Worm (Caenorhabditis elegans): Measurements from ENCODE around the gene C16D9.1.

Gene C16D9.1

DNA sequence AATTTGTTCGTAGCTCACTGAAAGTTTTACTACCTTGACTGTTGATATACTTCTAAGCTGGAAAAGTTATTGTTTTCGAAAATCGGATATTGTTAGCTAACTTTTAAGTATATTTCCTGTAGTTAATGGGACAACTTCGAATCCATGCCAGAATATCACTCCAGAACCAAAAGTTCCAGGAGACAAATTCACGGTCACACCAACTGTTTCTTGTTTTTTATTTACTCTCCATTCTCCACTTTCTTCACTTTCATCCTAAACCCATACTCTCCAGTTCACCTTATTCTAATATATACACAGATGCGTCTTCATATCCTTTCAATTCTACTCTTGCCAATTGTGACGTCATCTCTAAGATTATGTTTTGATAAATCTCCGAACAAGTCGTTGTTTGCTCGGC, at the start of gene C16D9.1:
Gene C16D9.1, plus strand, starts transcription at position 301 of the 400 bp plus-strand sequence.
- TF ChIP-seq unc-120 (tag; optimal IDR thresholded peaks at IDR 0.05; ENCODE audit: poor library complexity, severe bottlenecking) (no peak), mep-1 (tag; optimal IDR thresholded peaks at IDR 0.05) (no peak), nhr-2 (tag; optimal IDR thresholded peaks at IDR 0.05) (no peak), drap-1 (GFP tag; optimal IDR thresholded peaks at IDR 0.05) (no peak), ceh-39 (tag; optimal IDR thresholded peaks at IDR 0.05) (no peak), nhr-76 (tag; optimal IDR thresholded peaks at IDR 0.05) (no peak), sem-2 (GFP tag; optimal IDR thresholded peaks at IDR 0.05) (no peak), snpc-4 (tag; optimal IDR thresholded peaks at IDR 0.05) (no peak), nhr-12 (tag; optimal IDR thresholded peaks at IDR 0.05) (no peak), zip-8 (tag; optimal IDR thresholded peaks at IDR 0.05) (no peak)

DNA sequence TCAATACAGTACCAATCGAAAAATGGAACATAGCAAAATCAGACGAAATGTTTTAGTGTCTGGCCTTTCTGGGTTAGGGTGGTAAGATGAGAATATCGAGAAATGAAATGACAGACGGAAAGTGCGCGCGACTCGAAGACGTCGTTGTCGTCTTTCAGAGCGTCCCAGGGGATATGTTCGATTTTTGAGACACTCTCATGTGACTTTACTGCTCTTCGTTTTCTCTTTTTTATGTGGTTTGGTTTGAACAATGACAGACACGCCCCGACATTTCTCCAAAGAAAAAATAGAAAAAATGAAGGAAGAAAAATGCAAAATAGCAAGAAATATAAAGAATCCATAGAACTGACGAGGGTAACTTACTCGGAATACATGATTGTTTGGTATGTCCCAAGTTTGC, 48.6 kb upstream of the C16D9.1 start:
- TF ChIP-seq cnd-1 (tag; optimal IDR thresholded peaks at IDR 0.05) (no peak), blmp-1 (tag; optimal IDR thresholded peaks at IDR 0.05) (no peak), ces-1 (GFP tag; optimal IDR thresholded peaks at IDR 0.05) (no peak), ceh-39 (tag; optimal IDR thresholded peaks at IDR 0.05) (no peak)

ce11 chrV:8211993-8212392, 47.1 kb upstream of the C16D9.1 start:
- TF ChIP-seq tbx-8 (GFP tag; optimal IDR thresholded peaks at IDR 0.05) = no peak
- TF ChIP-seq lsy-2 (tag; optimal IDR thresholded peaks at IDR 0.05) = no peak
- no peak for TF ChIP-seq pha-4 (tag; optimal IDR thresholded peaks at IDR 0.05)
- TF ChIP-seq lin-13 (tag; optimal IDR thresholded peaks at IDR 0.05) = no peak
- no peak for TF ChIP-seq unc-62 (GFP tag; optimal IDR thresholded peaks at IDR 0.05)
- no peak for TF ChIP-seq blmp-1 (tag; optimal IDR thresholded peaks at IDR 0.05)
- no peak for TF ChIP-seq sptf-1 (tag; optimal IDR thresholded peaks at IDR 0.05)
- no peak for TF ChIP-seq snpc-4 (tag; optimal IDR thresholded peaks at IDR 0.05)
- TF ChIP-seq ham-2 (GFP tag; optimal IDR thresholded peaks at IDR 0.05) = no peak
- TF ChIP-seq unc-39 (tag; optimal IDR thresholded peaks at IDR 0.05) = no peak
- TF ChIP-seq bed-3 (GFP tag; optimal IDR thresholded peaks at IDR 0.05) = no peak
- TF ChIP-seq unc-120 (tag; optimal IDR thresholded peaks at IDR 0.05; ENCODE audit: poor library complexity, severe bottlenecking) = no peak
- TF ChIP-seq elt-1 (tag; optimal IDR thresholded peaks at IDR 0.05; ENCODE audit: borderline replicate concordance, insufficient read depth) = no peak
- no peak for TF ChIP-seq mab-5 (tag; optimal IDR thresholded peaks at IDR 0.05)
- TF ChIP-seq hlh-1 (tag; optimal IDR thresholded peaks at IDR 0.05) = no peak
- no peak for TF ChIP-seq nhr-28 (tag; optimal IDR thresholded peaks at IDR 0.05)

ce11 chrV:8212816-8213215, 46.3 kb upstream of the C16D9.1 start:
- no peak for TF ChIP-seq ham-2 (GFP tag; optimal IDR thresholded peaks at IDR 0.05)
- TF ChIP-seq lin-32 (GFP tag; optimal IDR thresholded peaks at IDR 0.05) = no peak
- TF ChIP-seq lin-13 (tag; optimal IDR thresholded peaks at IDR 0.05) = no peak
- no peak for TF ChIP-seq mep-1 (tag; optimal IDR thresholded peaks at IDR 0.05)
- no peak for TF ChIP-seq drap-1 (GFP tag; optimal IDR thresholded peaks at IDR 0.05)
- no peak for TF ChIP-seq flh-1 (GFP tag; optimal IDR thresholded peaks at IDR 0.05)
- TF ChIP-seq zip-8 (tag; optimal IDR thresholded peaks at IDR 0.05) = no peak
- TF ChIP-seq pha-4 (tag; optimal IDR thresholded peaks at IDR 0.05) = no peak
- TF ChIP-seq ces-1 (GFP tag; optimal IDR thresholded peaks at IDR 0.05) = no peak
- no peak for TF ChIP-seq hlh-1 (tag; optimal IDR thresholded peaks at IDR 0.05)
- no peak for TF ChIP-seq ztf-11 (tag; optimal IDR thresholded peaks at IDR 0.05)
- TF ChIP-seq ceh-43 (GFP tag; optimal IDR thresholded peaks at IDR 0.05) = no peak
- TF ChIP-seq bed-3 (GFP tag; optimal IDR thresholded peaks at IDR 0.05) = no peak
- TF ChIP-seq ceh-83 (GFP tag; optimal IDR thresholded peaks at IDR 0.05) = no peak
- TF ChIP-seq cnd-1 (tag; optimal IDR thresholded peaks at IDR 0.05) = no peak
- no peak for TF ChIP-seq ceh-39 (tag; optimal IDR thresholded peaks at IDR 0.05)
- TF ChIP-seq blmp-1 (tag; optimal IDR thresholded peaks at IDR 0.05) = no peak

ce11 chrV:8213868-8214267, 45.2 kb upstream of the C16D9.1 start, which contains the start of gene K07C11.7:
TSS of gene K07C11.7 (minus strand) at chrV:8213968.
- no peak for TF ChIP-seq nhr-237 (tag; optimal IDR thresholded peaks at IDR 0.05)
- TF ChIP-seq bed-3 (GFP tag; optimal IDR thresholded peaks at IDR 0.05) = no peak
- no peak for TF ChIP-seq ces-1 (GFP tag; optimal IDR thresholded peaks at IDR 0.05)
- TF ChIP-seq nhr-12 (tag; optimal IDR thresholded peaks at IDR 0.05) = no peak
- TF ChIP-seq lin-13 (tag; optimal IDR thresholded peaks at IDR 0.05) = no peak
- no peak for TF ChIP-seq unc-39 (tag; optimal IDR thresholded peaks at IDR 0.05)
- no peak for TF ChIP-seq cnd-1 (tag; optimal IDR thresholded peaks at IDR 0.05)
- no peak for TF ChIP-seq lsy-2 (tag; optimal IDR thresholded peaks at IDR 0.05)
- TF ChIP-seq sptf-1 (tag; optimal IDR thresholded peaks at IDR 0.05) = no peak
- no peak for TF ChIP-seq ham-2 (GFP tag; optimal IDR thresholded peaks at IDR 0.05)
- no peak for TF ChIP-seq pha-4 (tag; optimal IDR thresholded peaks at IDR 0.05)
- no peak for TF ChIP-seq tbx-8 (GFP tag; optimal IDR thresholded peaks at IDR 0.05)
- no peak for TF ChIP-seq ceh-43 (GFP tag; optimal IDR thresholded peaks at IDR 0.05)
- no peak for TF ChIP-seq ceh-39 (tag; optimal IDR thresholded peaks at IDR 0.05)
